Worm (Caenorhabditis elegans): ENCODE measurements around the gene C41H7.9.

DNA sequence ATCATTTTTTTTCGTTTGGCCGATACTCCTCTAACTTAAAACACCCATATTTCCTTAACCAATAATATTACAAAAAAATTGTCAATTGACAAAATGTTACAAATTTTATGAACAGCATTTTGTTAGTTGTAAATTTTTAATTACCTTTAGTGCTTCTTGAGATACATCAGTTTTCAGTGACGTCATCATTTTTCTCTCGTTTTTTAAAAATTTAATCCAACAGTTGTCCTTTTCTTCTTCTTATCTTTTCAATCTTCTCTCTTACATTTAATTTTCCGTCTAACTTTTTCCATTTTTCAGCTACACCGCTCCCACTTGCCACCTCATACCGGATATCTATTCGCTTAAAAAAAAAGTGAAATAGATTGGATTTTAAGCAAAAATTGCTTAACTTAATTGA, 15.3 kb downstream of the C41H7.9 start, which contains the start of gene lido-8:
- TF ChIP-seq daf-12 (tag; optimal IDR thresholded peaks at IDR 0.05) (no peak), snpc-4 (tag; optimal IDR thresholded peaks at IDR 0.05) (no peak), ztf-4 (tag; optimal IDR thresholded peaks at IDR 0.05) (no peak), unc-62 (GFP tag; optimal IDR thresholded peaks at IDR 0.05) (no peak), nhr-77 (tag; optimal IDR thresholded peaks at IDR 0.05) (no peak), zag-1 (tag; optimal IDR thresholded peaks at IDR 0.05) (no peak), nhr-76 (tag; optimal IDR thresholded peaks at IDR 0.05) (no peak), ama-1 (optimal IDR thresholded peaks at IDR 0.05) (no peak), fos-1 (tag; optimal IDR thresholded peaks at IDR 0.05) (no peak), egl-27 (tag; optimal IDR thresholded peaks at IDR 0.05) (no peak)

Data from whole organism, L3 larva.